Worm (Caenorhabditis elegans): ENCODE results near the gene T07E3.4.

DNA sequence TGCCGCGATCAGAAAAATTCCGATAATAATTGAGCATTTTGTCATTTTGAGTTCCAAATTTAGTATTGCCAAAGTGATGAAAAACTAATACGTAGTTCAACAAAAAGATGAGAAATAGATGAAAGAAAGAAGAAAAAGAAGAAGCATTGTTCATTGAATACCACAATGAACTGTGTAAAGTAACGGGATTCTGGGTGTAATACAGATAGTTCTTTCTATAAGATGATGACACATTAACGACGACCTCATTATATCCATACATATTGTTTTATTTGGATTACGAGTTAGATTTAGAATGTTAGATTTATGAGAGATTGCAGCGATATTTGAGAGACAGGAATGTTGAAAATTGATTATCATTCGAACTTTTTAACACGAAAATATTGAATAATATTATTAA lies 6.3 kb upstream of the T07E3.4 start, which contains the start of gene K04C2.5:
- no peak for TF ChIP-seq ztf-29 (GFP tag; IDR thresholded peaks at IDR 0.05)
- no peak for TF ChIP-seq cog-1 (tag; optimal IDR thresholded peaks at IDR 0.05)
- no peak for TF ChIP-seq ztf-23 (GFP tag; IDR thresholded peaks at IDR 0.05)
- TF ChIP-seq flt-1 (GFP tag; IDR thresholded peaks at IDR 0.05): no peak
- no peak for TF ChIP-seq T22C8.4 (GFP tag; IDR thresholded peaks at IDR 0.05)
- TF ChIP-seq ref-1 (GFP tag; conservative IDR thresholded peaks at IDR 0.05): no peak
- TF ChIP-seq med-1 (GFP tag; optimal IDR thresholded peaks at IDR 0.05; ENCODE audit: insufficient read depth): no peak
- no peak for TF ChIP-seq tab-1 (GFP tag; IDR thresholded peaks at IDR 0.05)
